Worm (Caenorhabditis elegans) whole organism, young adult: ENCODE measurements around the gene acl-9.
A peak's percentile ranks its signal among the peaks of the same experiment; 100 is the strongest.

Experiments
- B0035.1 ChIP-seq: sonication (generic microtip); optimal IDR thresholded peaks from 2 replicates; lab custom pipeline; 2016; ENCODE audit warnings: missing genetic modification characterization, mild to moderate bottlenecking, missing compliant biosample characterization, missing genotype, missing genetic modification reagents
- B0336.3 ChIP-seq: fragments of 200-800 bp; sonication (Bioruptor generic); IDR thresholded peaks from 2 replicates; pipeline ENCODE4 v1.3.6; 2022; ENCODE audit warnings: missing genetic modification characterization, missing compliant biosample characterization
- C17E4.6 ChIP-seq: fragments of 200-800 bp; sonication (Bioruptor generic); IDR thresholded peaks from 2 replicates; pipeline ENCODE4 v1.3.6; 2022; ENCODE audit warnings: missing genetic modification reagents, missing genetic modification characterization, missing compliant biosample characterization
- F10E7.11 ChIP-seq: sonication (generic microtip); optimal IDR thresholded peaks from 2 replicates; lab custom pipeline; 2017; ENCODE audit warnings: mild to moderate bottlenecking, missing genetic modification characterization, moderate library complexity, missing compliant biosample characterization
- F23B12.7 ChIP-seq: sonication (generic microtip); optimal IDR thresholded peaks from 2 replicates; lab custom pipeline; 2017; ENCODE audit warnings: missing genetic modification characterization, mild to moderate bottlenecking, missing compliant biosample characterization, antibody characterized with exemption, moderate library complexity; ENCODE audit not compliant: insufficient read depth
- F33H1.4 ChIP-seq: fragments of 200-800 bp; sonication (Bioruptor generic); IDR thresholded peaks from 2 replicates; pipeline ENCODE4 v1.3.6; 2022; ENCODE audit warnings: missing genetic modification reagents, missing genetic modification characterization, missing compliant biosample characterization
- F49E8.2 ChIP-seq: sonication (generic microtip); optimal IDR thresholded peaks from 3 replicates; lab custom pipeline; 2017; ENCODE audit warnings: missing genetic modification characterization, mild to moderate bottlenecking, missing compliant biosample characterization, antibody characterized with exemption, moderate library complexity; ENCODE audit not compliant: insufficient read depth
- F55B11.4 ChIP-seq: sonication (generic microtip); optimal IDR thresholded peaks from 2 replicates; lab custom pipeline; 2016; ENCODE audit warnings: missing compliant biosample characterization, missing genetic modification characterization, borderline replicate concordance; ENCODE audit not compliant: insufficient read depth
- T07F8.4 ChIP-seq: sonication (generic microtip); optimal IDR thresholded peaks from 2 replicates; lab custom pipeline; 2016; ENCODE audit warnings: mild to moderate bottlenecking, missing genetic modification characterization, moderate library complexity, missing compliant biosample characterization
- T26A5.8 ChIP-seq: sonication (generic microtip); optimal IDR thresholded peaks from 2 replicates; lab custom pipeline; 2016; ENCODE audit warnings: missing genetic modification characterization, missing compliant biosample characterization
- Y53F4B.3 ChIP-seq: fragments of 200-800 bp; sonication (Bioruptor generic); IDR thresholded peaks from 2 replicates; pipeline ENCODE4 v1.3.6; 2022; ENCODE audit warnings: missing genetic modification reagents, missing genetic modification characterization, missing compliant biosample characterization
- Y53G8AR.9 ChIP-seq: fragments of 200-800 bp; sonication (Bioruptor generic); conservative IDR thresholded peaks from 2 replicates; pipeline ENCODE4 v1.3.6; 2022; ENCODE audit warnings: missing genetic modification reagents, missing genetic modification characterization, missing compliant biosample characterization
- Y67H2A.10 ChIP-seq: fragments of 200-800 bp; sonication (Bioruptor generic); conservative IDR thresholded peaks from 2 replicates; pipeline ENCODE4 v1.3.6; 2022; ENCODE audit warnings: missing genetic modification reagents, missing genetic modification characterization, missing compliant biosample characterization
- attf-3 ChIP-seq: fragments of 200-800 bp; sonication (Bioruptor generic); conservative IDR thresholded peaks from 2 replicates; pipeline ENCODE4 v1.3.6; 2022; ENCODE audit warnings: missing genetic modification reagents, missing genetic modification characterization, missing compliant biosample characterization
- ccch-3 ChIP-seq: fragments of 200-800 bp; sonication (Bioruptor generic); optimal IDR thresholded peaks from 2 replicates; lab custom pipeline; 2018; ENCODE audit warnings: mild to moderate bottlenecking, missing genetic modification characterization, missing compliant biosample characterization
- ceh-27 ChIP-seq: fragments of 200-800 bp; sonication (Bioruptor generic); optimal IDR thresholded peaks from 2 replicates; lab custom pipeline; 2018; ENCODE audit warnings: mild to moderate bottlenecking, missing genetic modification characterization, moderate library complexity, missing compliant biosample characterization
- ceh-91 ChIP-seq: fragments of 200-800 bp; sonication (Bioruptor generic); IDR thresholded peaks from 2 replicates; pipeline ENCODE4 v1.3.6; 2022; ENCODE audit warnings: missing genetic modification reagents, missing genetic modification characterization, missing compliant biosample characterization
- dox-1 ChIP-seq: fragments of 200-800 bp; sonication (Bioruptor generic); IDR thresholded peaks from 2 replicates; pipeline ENCODE4 v1.3.6; 2022; ENCODE audit warnings: missing genetic modification reagents, missing genetic modification characterization, missing compliant biosample characterization
- dpff-1 ChIP-seq: sonication (generic microtip); optimal IDR thresholded peaks from 2 replicates; lab custom pipeline; 2017; ENCODE audit warnings: mild to moderate bottlenecking, missing genetic modification characterization, missing compliant biosample characterization
- dpl-1 ChIP-seq: fragments of 150-350 bp; optimal IDR thresholded peaks from 2 replicates; lab custom pipeline; 2014; ENCODE audit warnings: missing biosample characterization, missing genetic modification reagents, missing genetic modification characterization
- efl-1 ChIP-seq: fragments of 150-350 bp; optimal IDR thresholded peaks from 2 replicates; lab custom pipeline; 2014; ENCODE audit warnings: missing biosample characterization, missing genetic modification reagents, missing genetic modification characterization
- egl-44 ChIP-seq: fragments of 200-800 bp; sonication (Bioruptor generic); IDR thresholded peaks from 2 replicates; pipeline ENCODE4 v1.3.6; 2022; ENCODE audit warnings: missing genetic modification reagents, missing genetic modification characterization, missing compliant biosample characterization
- ekl-4 ChIP-seq: fragments of 200-800 bp; sonication (Bioruptor generic); IDR thresholded peaks from 2 replicates; pipeline ENCODE4 v1.3.6; 2022; ENCODE audit warnings: missing genetic modification reagents, missing genetic modification characterization, missing compliant biosample characterization
- ets-4 ChIP-seq: fragments of 200-800 bp; sonication (Bioruptor generic); optimal IDR thresholded peaks from 2 replicates; lab custom pipeline; 2018; ENCODE audit warnings: mild to moderate bottlenecking, missing genetic modification characterization, missing compliant biosample characterization
- fkh-3 ChIP-seq: sonication (generic microtip); optimal IDR thresholded peaks from 2 replicates; lab custom pipeline; 2016; ENCODE audit warnings: mild to moderate bottlenecking, missing genetic modification characterization, missing compliant biosample characterization
- hlh-26 ChIP-seq: fragments of 200-800 bp; sonication (Bioruptor generic); conservative IDR thresholded peaks from 2 replicates; pipeline ENCODE4 v1.3.6; 2022; ENCODE audit warnings: missing genetic modification reagents, missing genetic modification characterization, missing compliant biosample characterization
- lag-1 ChIP-seq: fragments of 200-800 bp; sonication (Bioruptor generic); IDR thresholded peaks from 2 replicates; pipeline ENCODE4 v1.3.6; 2022; ENCODE audit warnings: missing genetic modification reagents, missing genetic modification characterization, missing compliant biosample characterization
- lin-54 ChIP-seq: fragments of 200-800 bp; sonication (Bioruptor generic); optimal IDR thresholded peaks from 2 replicates; lab custom pipeline; 2018; ENCODE audit warnings: mild to moderate bottlenecking, missing genetic modification characterization, missing compliant biosample characterization
- lir-1 ChIP-seq: fragments of 200-800 bp; sonication (Bioruptor generic); conservative IDR thresholded peaks from 2 replicates; pipeline ENCODE4 v1.3.6; 2022; ENCODE audit warnings: missing genetic modification reagents, missing genetic modification characterization, missing compliant biosample characterization
- madf-6 ChIP-seq: fragments of 200-800 bp; sonication (Bioruptor generic); IDR thresholded peaks from 2 replicates; pipeline ENCODE4 v1.3.6; 2022; ENCODE audit warnings: missing genetic modification reagents, missing genetic modification characterization, missing compliant biosample characterization
- mcd-1 ChIP-seq: fragments of 200-800 bp; sonication (Bioruptor generic); IDR thresholded peaks from 2 replicates; pipeline ENCODE4 v1.3.6; 2022; ENCODE audit warnings: missing genetic modification reagents, missing genetic modification characterization, missing compliant biosample characterization
- mel-28 ChIP-seq: sonication (generic microtip); optimal IDR thresholded peaks from 2 replicates; lab custom pipeline; 2016; ENCODE audit warnings: borderline replicate concordance, mild to moderate bottlenecking, missing genetic modification characterization, missing compliant biosample characterization
- mes-4 ChIP-seq: sonication (generic microtip); optimal IDR thresholded peaks from 2 replicates; lab custom pipeline; 2016; ENCODE audit warnings: missing genotype, missing genetic modification characterization, missing compliant biosample characterization
- nfya-2 ChIP-seq: fragments of 200-800 bp; sonication (Bioruptor generic); IDR thresholded peaks from 2 replicates; pipeline ENCODE4 v1.3.6; 2022; ENCODE audit warnings: missing genetic modification reagents, missing genetic modification characterization, missing compliant biosample characterization
- nfyb-1 ChIP-seq: fragments of 200-800 bp; sonication (Bioruptor generic); IDR thresholded peaks from 2 replicates; pipeline ENCODE4 v1.3.6; 2022; ENCODE audit warnings: missing genetic modification reagents, missing genetic modification characterization, missing compliant biosample characterization
- nhr-179 ChIP-seq: sonication (generic microtip); optimal IDR thresholded peaks from 2 replicates; lab custom pipeline; 2016; ENCODE audit warnings: mild to moderate bottlenecking, missing genetic modification characterization, missing compliant biosample characterization
- nhr-80 ChIP-seq: sonication (generic microtip); optimal IDR thresholded peaks from 2 replicates; lab custom pipeline; 2016; ENCODE audit warnings: missing genetic modification characterization, missing compliant biosample characterization
- pbrm-1 ChIP-seq: fragments of 200-800 bp; sonication (Bioruptor generic); IDR thresholded peaks from 2 replicates; pipeline ENCODE4 v1.3.6; 2022; ENCODE audit warnings: missing genetic modification reagents, missing genetic modification characterization, missing compliant biosample characterization
- rcor-1 ChIP-seq: fragments of 200-800 bp; sonication (Bioruptor generic); IDR thresholded peaks from 2 replicates; pipeline ENCODE4 v1.3.6; 2022; ENCODE audit warnings: missing genetic modification reagents, missing genetic modification characterization, missing compliant biosample characterization
- rec-8 ChIP-seq, 2 experiments: sonication (generic microtip); optimal IDR thresholded peaks; 2 replicates each; lab custom pipeline; 2016; ENCODE audit warnings: mild to moderate bottlenecking in 2 of 2, missing genetic modification characterization in 2 of 2, missing genetic modification reagents in 2 of 2, missing genotype in 2 of 2, missing biosample characterization in 1 of 2, missing compliant biosample characterization in 1 of 2, moderate library complexity in 1 of 2
- rpc-1 ChIP-seq, 2 experiments: fragments of 150-350 bp in 1 of 2; sonication (generic microtip) in 1 of 2; optimal IDR thresholded peaks; 2 replicates each; lab custom pipeline; 2014 to 2018; ENCODE audit warnings: missing biosample characterization in 1 of 2, missing genetic modification characterization in 1 of 2, missing genetic modification reagents in 1 of 2, missing genotype in 1 of 2
- snpc-3.4 ChIP-seq: sonication (generic microtip); optimal IDR thresholded peaks from 2 replicates; lab custom pipeline; 2017; ENCODE audit warnings: missing genetic modification characterization, mild to moderate bottlenecking, missing compliant biosample characterization, antibody characterized with exemption, moderate library complexity, missing genotype, missing genetic modification reagents
- somi-1 ChIP-seq: fragments of 200-800 bp; sonication (Bioruptor generic); optimal IDR thresholded peaks from 2 replicates; lab custom pipeline; 2018; ENCODE audit warnings: mild to moderate bottlenecking, missing genetic modification characterization, missing compliant biosample characterization
- zim-3 ChIP-seq: sonication (generic microtip); optimal IDR thresholded peaks from 2 replicates; lab custom pipeline; 2017; ENCODE audit warnings: mild to moderate bottlenecking, missing genetic modification characterization, moderate library complexity, missing compliant biosample characterization
- ztf-26 ChIP-seq: sonication (generic microtip); optimal IDR thresholded peaks from 2 replicates; lab custom pipeline; 2017; ENCODE audit warnings: missing genetic modification characterization, missing compliant biosample characterization
- ztf-6 ChIP-seq: fragments of 200-800 bp; sonication (Bioruptor generic); IDR thresholded peaks from 2 replicates; pipeline ENCODE4 v1.3.6; 2022; ENCODE audit warnings: missing genetic modification reagents, missing genetic modification characterization, missing compliant biosample characterization

Gene acl-9

ce11 chrV:6495353-6495752 is 42.3 kb downstream of the acl-9 start:
- TF ChIP-seq mes-4 (tag; lab: Kevin White, UChicago) (no peak), nhr-80 (tag; lab: Kevin White, UChicago) (peak; percentile 26)

- no peak for TF ChIP-seq zim-3 (tag; lab: Kevin White, UChicago)
- TF ChIP-seq ccch-3 (GFP tag; lab: Kevin White, UChicago) = no peak
- TF ChIP-seq T26A5.8 (tag; lab: Kevin White, UChicago) = no peak
- no peak for TF ChIP-seq dpff-1 (tag; lab: Kevin White, UChicago)
- TF ChIP-seq F55B11.4 (tag; lab: Kevin White, UChicago) = no peak
- peak; percentile 93 for TF ChIP-seq F33H1.4 (GFP tag; lab: Robert Waterston, UW)
- TF ChIP-seq egl-44 (GFP tag; lab: Robert Waterston, UW) = no peak
- TF ChIP-seq lag-1 = no peak
- TF ChIP-seq ztf-6 (GFP tag; lab: Robert Waterston, UW) = no peak
- peak; percentile 54 for TF ChIP-seq lin-54 (GFP tag; lab: Kevin White, UChicago)
- no peak for TF ChIP-seq B0336.3 (GFP tag; lab: Robert Waterston, UW)
- TF ChIP-seq ekl-4 = no peak
- TF ChIP-seq attf-3 (GFP tag; lab: Robert Waterston, UW) = no peak
- TF ChIP-seq rpc-1 (optimal IDR thresholded peaks at IDR 0.05; lab: Kevin White, UChicago) = no peak
- TF ChIP-seq rpc-1 (tag; optimal IDR thresholded peaks at IDR 0.05; lab: Kevin White, UChicago) = no peak
- no peak for TF ChIP-seq ets-4 (GFP tag; lab: Kevin White, UChicago)
- TF ChIP-seq B0035.1 (tag; lab: Kevin White, UChicago) = no peak
- TF ChIP-seq C17E4.6 (GFP tag; lab: Robert Waterston, UW) = no peak
- no peak for TF ChIP-seq F10E7.11
- TF ChIP-seq Y67H2A.10 (GFP tag; lab: Robert Waterston, UW) = no peak
- peak; percentile 17 for TF ChIP-seq snpc-3.4 (tag; lab: Kevin White, UChicago)
- 0 out of 2 replicates have a peak, but pooled peaks have one; percentile 8 for TF ChIP-seq rcor-1 (GFP tag; lab: Robert Waterston, UW)
- TF ChIP-seq madf-6 (GFP tag; lab: Robert Waterston, UW) = peak; percentile 93
- TF ChIP-seq F49E8.2 (tag; lab: Kevin White, UChicago) = no peak
- TF ChIP-seq hlh-26 (GFP tag; lab: Robert Waterston, UW) = no peak
- peak; percentile 67 for TF ChIP-seq ceh-91 (GFP tag; lab: Robert Waterston, UW)
- TF ChIP-seq nhr-80 (tag; lab: Kevin White, UChicago) = no peak
- TF ChIP-seq nhr-179 = no peak
- no peak for TF ChIP-seq nfya-2 (GFP tag; lab: Robert Waterston, UW)
- no peak for TF ChIP-seq somi-1 (GFP tag; lab: Kevin White, UChicago)
- no peak for TF ChIP-seq dpl-1 (GFP tag; lab: Kevin White, UChicago)
- no peak for TF ChIP-seq lir-1
- TF ChIP-seq fkh-3 (tag; lab: Kevin White, UChicago) = no peak
- no peak for TF ChIP-seq nfyb-1 (GFP tag; lab: Robert Waterston, UW)
- TF ChIP-seq mel-28 (tag; lab: Kevin White, UChicago) = no peak
- TF ChIP-seq ceh-27 (GFP tag; lab: Kevin White, UChicago) = no peak
- no peak for TF ChIP-seq Y53F4B.3
- TF ChIP-seq dox-1 (GFP tag; lab: Robert Waterston, UW) = no peak
- no peak for TF ChIP-seq pbrm-1 (GFP tag; lab: Robert Waterston, UW)
- no peak for TF ChIP-seq Y53G8AR.9
- no peak for TF ChIP-seq ztf-26
- no peak for TF ChIP-seq F23B12.7 (tag; lab: Kevin White, UChicago)
- no peak for TF ChIP-seq mcd-1 (GFP tag; lab: Robert Waterston, UW)
- TF ChIP-seq T07F8.4 = no peak
- no peak for TF ChIP-seq rec-8 (tag; optimal IDR thresholded peaks at IDR 0.05; lab: Kevin White, UChicago)
- TF ChIP-seq efl-1 (GFP tag; lab: Kevin White, UChicago) = peak; percentile 17
Measured at ce11 chrV:6496611-6497158, 43.7 kb downstream of the acl-9 start, which contains the start of gene dgtr-1. TSS of gene dgtr-1 (plus strand) at chrV:6497108.
